Worm (Caenorhabditis elegans) whole organism, L3 larva: Measurements from ENCODE around the gene srh-112.
"Not testable (repeated sequence)": the region's sequence is repeated elsewhere in the genome, so short reads cannot be mapped to it uniquely, and the experiment has no call there.

Source experiments
- R02D3.7 ChIP-seq: fragments of 150-350 bp; optimal IDR thresholded peaks from 2 replicates; lab custom pipeline; 2014; ENCODE audit warnings: missing biosample characterization, missing genetic modification characterization
- ZK546.5 ChIP-seq: sonication (generic microtip); optimal IDR thresholded peaks from 2 replicates; lab custom pipeline; 2017; ENCODE audit warnings: missing biosample characterization, missing genetic modification characterization
- ama-1 ChIP-seq: fragments of 150-350 bp; optimal IDR thresholded peaks from 2 replicates; lab custom pipeline; 2018
- ceh-16 ChIP-seq: sonication (generic microtip); optimal IDR thresholded peaks from 2 replicates; lab custom pipeline; 2017; ENCODE audit warnings: missing biosample characterization, missing genetic modification characterization
- ceh-28 ChIP-seq: fragments of 150-350 bp; optimal IDR thresholded peaks from 2 replicates; lab custom pipeline; 2014; ENCODE audit warnings: missing biosample characterization, missing genetic modification reagents, missing genetic modification characterization
- ceh-82 ChIP-seq: fragments of 150-350 bp; optimal IDR thresholded peaks from 2 replicates; lab custom pipeline; 2014; ENCODE audit warnings: missing biosample characterization, missing genetic modification characterization
- ceh-9 ChIP-seq: sonication (generic microtip); optimal IDR thresholded peaks from 2 replicates; lab custom pipeline; 2018; ENCODE audit warnings: missing biosample characterization, missing genetic modification characterization
- daf-12 ChIP-seq: fragments of 150-350 bp; optimal IDR thresholded peaks from 2 replicates; lab custom pipeline; 2014; ENCODE audit warnings: missing biosample characterization, missing genetic modification reagents, missing genetic modification characterization
- egl-27 ChIP-seq: sonication (generic microtip); optimal IDR thresholded peaks from 4 replicates; lab custom pipeline; 2017; ENCODE audit warnings: missing biosample characterization, missing genetic modification reagents, missing genetic modification characterization
- elt-1 ChIP-seq: fragments of 150-350 bp; optimal IDR thresholded peaks from 2 replicates; lab custom pipeline; 2014; ENCODE audit warnings: missing biosample characterization, missing genetic modification characterization
- elt-2 ChIP-seq: sonication (generic microtip); optimal IDR thresholded peaks from 2 replicates; lab custom pipeline; 2016; ENCODE audit warnings: missing genetic modification reagents, mild to moderate bottlenecking, missing genetic modification characterization, missing compliant biosample characterization
- elt-3 ChIP-seq, 3 experiments: fragments of 150-350 bp in 1 of 3; sonication (generic microtip) in 2 of 3; optimal IDR thresholded peaks; 2 replicates in 2 of 3; 4 replicates in 1 of 3; lab custom pipeline; 2014 to 2017; ENCODE audit warnings: missing biosample characterization in 3 of 3, missing genetic modification characterization in 3 of 3
- eor-1 ChIP-seq, 2 experiments: fragments of 150-350 bp; optimal IDR thresholded peaks; 2 replicates each; lab custom pipeline; 2014 to 2018; ENCODE audit warnings: missing biosample characterization in 2 of 2, missing genetic modification characterization in 2 of 2
- fkh-10 ChIP-seq: sonication (generic microtip); optimal IDR thresholded peaks from 2 replicates; lab custom pipeline; 2017; ENCODE audit warnings: missing biosample characterization, missing genetic modification reagents, missing genetic modification characterization
- fkh-2 ChIP-seq: fragments of 150-350 bp; optimal IDR thresholded peaks from 2 replicates; lab custom pipeline; 2014; ENCODE audit warnings: missing biosample characterization, missing genetic modification reagents, missing genetic modification characterization
- fos-1 ChIP-seq: fragments of 150-350 bp; optimal IDR thresholded peaks from 2 replicates; lab custom pipeline; 2014; ENCODE audit warnings: missing biosample characterization, missing genetic modification characterization
- hmg-11 ChIP-seq: sonication (generic microtip); optimal IDR thresholded peaks from 2 replicates; lab custom pipeline; 2016; ENCODE audit warnings: missing genetic modification characterization, missing compliant biosample characterization
- jun-1 ChIP-seq: fragments of 150-350 bp; optimal IDR thresholded peaks from 2 replicates; lab custom pipeline; 2014; ENCODE audit warnings: missing biosample characterization, missing genetic modification reagents, missing genetic modification characterization
- nfya-1 ChIP-seq: sonication (generic microtip); optimal IDR thresholded peaks from 2 replicates; lab custom pipeline; 2017; ENCODE audit warnings: missing genetic modification characterization, mild to moderate bottlenecking, missing compliant biosample characterization, antibody characterized with exemption, moderate library complexity; ENCODE audit not compliant: insufficient read depth
- nhr-23 ChIP-seq: fragments of 150-350 bp; optimal IDR thresholded peaks from 2 replicates; lab custom pipeline; 2014; ENCODE audit warnings: missing biosample characterization, missing genetic modification reagents, missing genetic modification characterization
- nhr-25 ChIP-seq: sonication (generic microtip); optimal IDR thresholded peaks from 2 replicates; lab custom pipeline; 2017; ENCODE audit warnings: missing biosample characterization, missing genetic modification characterization
- nhr-28 ChIP-seq: fragments of 150-350 bp; optimal IDR thresholded peaks from 2 replicates; lab custom pipeline; 2014; ENCODE audit warnings: missing biosample characterization, missing genetic modification characterization
- nhr-67 ChIP-seq: fragments of 150-350 bp; optimal IDR thresholded peaks from 2 replicates; lab custom pipeline; 2014; ENCODE audit warnings: missing biosample characterization, missing genetic modification characterization
- nhr-77 ChIP-seq: fragments of 150-350 bp; optimal IDR thresholded peaks from 2 replicates; lab custom pipeline; 2014; ENCODE audit warnings: missing biosample characterization, missing genetic modification characterization
- pqm-1 ChIP-seq: fragments of 150-350 bp; optimal IDR thresholded peaks from 2 replicates; lab custom pipeline; 2017; ENCODE audit warnings: missing biosample characterization, missing genetic modification characterization, inconsistent platforms
- sea-2 ChIP-seq: fragments of 150-350 bp; sonication (generic microtip); optimal IDR thresholded peaks from 4 replicates; lab custom pipeline; 2014; ENCODE audit warnings: missing biosample characterization, missing genetic modification reagents, missing genetic modification characterization
- skn-1 ChIP-seq: fragments of 150-350 bp; optimal IDR thresholded peaks from 2 replicates; lab custom pipeline; 2014; ENCODE audit warnings: missing biosample characterization, missing genetic modification characterization
- snpc-4 ChIP-seq: fragments of 150-350 bp; optimal IDR thresholded peaks from 2 replicates; lab custom pipeline; 2014; ENCODE audit warnings: missing biosample characterization, missing genetic modification characterization
- tbx-2 ChIP-seq: sonication (generic microtip); optimal IDR thresholded peaks from 2 replicates; lab custom pipeline; 2016; ENCODE audit warnings: mild to moderate bottlenecking, missing genetic modification characterization, missing compliant biosample characterization
- unc-39 ChIP-seq: sonication (generic microtip); optimal IDR thresholded peaks from 4 replicates; lab custom pipeline; 2017; ENCODE audit warnings: missing biosample characterization, missing genetic modification characterization
- unc-62 ChIP-seq: fragments of 150-350 bp; sonication (generic microtip); optimal IDR thresholded peaks from 4 replicates; lab custom pipeline; 2014; ENCODE audit warnings: missing biosample characterization, missing genetic modification reagents, missing genetic modification characterization
- ztf-11 ChIP-seq: fragments of 150-350 bp; optimal IDR thresholded peaks from 2 replicates; lab custom pipeline; 2014; ENCODE audit warnings: missing biosample characterization, missing genetic modification characterization
- ztf-4 ChIP-seq: fragments of 150-350 bp; optimal IDR thresholded peaks from 2 replicates; lab custom pipeline; 2014; ENCODE audit warnings: missing biosample characterization, missing genetic modification characterization

Gene srh-112

DNA sequence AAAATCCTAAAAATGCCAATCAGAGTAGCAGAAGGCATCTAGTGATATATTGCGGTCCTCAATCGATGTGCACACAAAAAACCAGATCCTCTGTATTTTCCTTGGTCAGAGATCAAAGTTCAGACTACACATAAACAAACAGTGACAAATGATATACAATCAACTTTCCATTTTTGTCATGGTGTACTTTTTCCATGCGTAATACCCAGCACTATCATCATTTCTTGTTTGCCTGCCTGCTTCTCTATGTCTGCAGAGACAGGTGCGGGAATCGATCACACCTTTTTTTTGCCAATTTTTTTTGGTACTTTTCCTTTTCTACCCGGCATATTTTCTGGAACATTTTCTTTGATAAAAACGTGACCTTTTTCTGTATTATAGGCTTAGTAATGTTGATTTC, 32.2 kb upstream of the srh-112 start:
- peak; percentile 50 for TF ChIP-seq elt-2 (tag; lab: Kevin White, UChicago)
- TF ChIP-seq tbx-2, result no peak
- TF ChIP-seq ceh-9 (tag; lab: Kevin White, UChicago), result no peak
- no peak for TF ChIP-seq ceh-28 (tag; lab: Kevin White, UChicago)
- TF ChIP-seq skn-1 (tag; lab: Kevin White, UChicago), result peak; percentile 72
- peak; percentile 14 for TF ChIP-seq pqm-1

DNA sequence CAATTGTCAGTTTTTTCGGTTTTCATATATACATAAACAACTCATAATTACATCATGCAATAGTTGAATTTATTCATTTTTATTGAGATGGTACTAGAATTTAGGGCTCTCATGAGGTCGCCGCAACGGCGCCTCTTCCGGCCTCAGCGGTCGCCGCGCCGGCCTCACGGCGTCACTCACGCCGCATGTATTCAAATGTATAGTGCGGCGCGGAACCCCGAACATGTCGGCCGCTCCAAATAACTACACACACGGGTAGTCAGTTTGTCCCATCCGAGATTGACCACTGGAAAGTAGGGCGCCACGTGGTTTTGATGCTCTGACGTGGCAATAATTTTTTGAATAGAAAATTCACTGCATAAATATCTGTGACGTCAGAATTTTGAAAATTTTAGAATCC, 31.6 kb upstream of the srh-112 start:
- TF ChIP-seq nhr-67 (tag; lab: Kevin White, UChicago), result no peak
- TF ChIP-seq jun-1, result no peak
- no peak for TF ChIP-seq ceh-28 (tag; lab: Kevin White, UChicago)
- no peak for TF ChIP-seq elt-1 (tag; lab: Kevin White, UChicago)
- TF ChIP-seq eor-1 (tag; optimal IDR thresholded peaks at IDR 0.05; lab: Kevin White, UChicago), result no peak
- no peak for TF ChIP-seq unc-62 (GFP tag; lab: Kevin White, UChicago)
- TF ChIP-seq nhr-28 (tag; lab: Kevin White, UChicago), result no peak
- TF ChIP-seq ceh-9 (tag; lab: Kevin White, UChicago), result no peak
- no peak for TF ChIP-seq fos-1 (tag; lab: Kevin White, UChicago)
- no peak for TF ChIP-seq hmg-11 (tag; lab: Kevin White, UChicago)
- no peak for TF ChIP-seq ceh-16 (tag; lab: Kevin White, UChicago)
- TF ChIP-seq skn-1 (tag; lab: Kevin White, UChicago), result no peak
- no peak for TF ChIP-seq tbx-2
- TF ChIP-seq nhr-23 (tag; lab: Kevin White, UChicago), result no peak

DNA sequence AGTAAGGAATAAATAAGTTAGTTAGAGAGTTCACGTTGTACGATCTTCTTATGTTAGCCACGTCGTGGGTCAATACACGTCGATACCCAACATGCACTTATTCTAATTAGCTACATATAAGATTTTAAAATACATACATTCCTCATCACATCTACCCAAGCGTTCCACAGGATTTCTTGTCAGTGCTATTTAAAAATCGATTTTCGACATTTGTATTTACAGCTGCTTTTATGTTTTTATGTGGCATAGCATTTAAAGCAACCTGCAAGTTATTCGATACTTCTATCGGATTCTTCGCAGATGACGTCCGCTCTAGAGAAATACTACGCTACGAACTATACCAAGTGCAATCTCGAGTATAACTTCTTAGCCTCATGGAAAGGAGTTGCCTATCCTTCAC, 29.4 kb upstream of the srh-112 start, which contains the start of gene srh-115:
srh-115 (plus strand) TSS at position 301 of the 400 bp plus-strand sequence.
- TF ChIP-seq daf-12 (no peak), unc-62 (GFP tag; lab: Kevin White, UChicago) (no peak), elt-2 (tag; lab: Kevin White, UChicago) (no peak), ztf-11 (no peak), nhr-23 (tag; lab: Kevin White, UChicago) (no peak), hmg-11 (tag; lab: Kevin White, UChicago) (no peak), egl-27 (tag; lab: Kevin White, UChicago) (no peak), nfya-1 (tag; lab: Kevin White, UChicago) (no peak), nhr-67 (tag; lab: Kevin White, UChicago) (no peak)

DNA sequence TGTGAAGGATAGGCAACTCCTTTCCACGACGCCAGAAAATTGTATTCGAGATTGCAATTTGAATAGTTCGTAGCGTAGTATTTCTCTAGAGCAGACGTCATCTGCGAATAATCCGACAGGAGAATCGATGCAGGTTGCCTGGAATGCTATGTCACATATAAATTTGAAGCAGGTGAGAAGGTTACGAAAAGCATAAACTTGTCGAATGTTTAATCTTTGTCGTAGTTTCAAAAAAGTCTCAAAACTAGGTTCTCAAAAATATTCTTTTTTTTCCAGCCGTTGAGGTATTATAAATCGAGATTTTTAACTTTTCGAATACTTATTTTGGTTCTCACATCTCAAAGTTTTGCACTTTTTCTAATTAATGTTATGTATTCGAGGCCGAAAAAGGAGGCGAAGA, 29.0 kb upstream of the srh-112 start, which contains the start of gene srh-116:
srh-116 (minus strand) TSS at position 101 of the 400 bp plus-strand sequence.
- TF ChIP-seq fkh-2 (tag; lab: Kevin White, UChicago); nhr-25 (tag; lab: Kevin White, UChicago); pqm-1: not testable (repeated sequence)

DNA sequence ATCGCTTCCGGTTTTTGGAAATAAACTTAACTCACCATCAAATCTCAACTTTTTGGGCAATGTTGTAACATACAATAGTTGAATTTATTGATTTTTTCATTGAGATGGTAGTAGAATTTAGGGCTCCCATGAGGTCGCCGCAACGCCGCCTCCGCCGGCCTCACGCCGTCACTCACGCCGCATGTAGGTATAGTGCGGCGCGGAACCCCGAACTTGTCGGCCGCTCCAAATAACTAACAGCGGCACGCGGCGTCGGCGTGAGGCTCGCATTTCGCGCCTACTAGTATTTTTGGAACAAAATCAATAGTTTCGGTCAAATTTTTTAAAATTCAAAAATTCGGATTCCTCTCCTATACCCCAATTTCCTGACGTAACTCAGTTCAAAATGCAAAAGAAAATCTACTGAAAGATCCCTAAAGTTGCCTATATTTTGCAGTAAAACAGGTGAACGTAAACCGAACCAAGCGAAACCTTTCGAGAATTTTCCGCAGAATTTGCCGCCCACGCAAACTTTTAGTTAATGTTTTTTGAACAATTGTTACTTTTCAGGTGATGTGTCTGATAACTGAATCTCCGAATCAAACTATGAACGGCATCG, 25.4 kb upstream of the srh-112 start, which contains the start of gene Y61B8A.6:
Y61B8A.6 (plus strand) TSS at position 548 of the 598 bp plus-strand sequence.
- TF ChIP-seq ztf-4 (tag; lab: Kevin White, UChicago), result no peak
- no peak for TF ChIP-seq pqm-1
- no peak for TF ChIP-seq elt-3 (tag; optimal IDR thresholded peaks at IDR 0.05; lab: Kevin White, UChicago)
- TF ChIP-seq nhr-77 (tag; lab: Kevin White, UChicago), result no peak
- no peak for TF ChIP-seq ceh-28 (tag; lab: Kevin White, UChicago)
- no peak for TF ChIP-seq ceh-82
- no peak for TF ChIP-seq sea-2 (GFP tag; lab: Kevin White, UChicago)
- no peak for TF ChIP-seq tbx-2
- no peak for TF ChIP-seq fkh-10 (GFP tag; lab: Kevin White, UChicago)
- no peak for TF ChIP-seq R02D3.7 (tag; lab: Kevin White, UChicago)
- no peak for TF ChIP-seq hmg-11 (tag; lab: Kevin White, UChicago)
- TF ChIP-seq unc-39 (tag; lab: Kevin White, UChicago), result no peak
- TF ChIP-seq nhr-28 (tag; lab: Kevin White, UChicago), result no peak
- TF ChIP-seq snpc-4 (tag; lab: Kevin White, UChicago), result no peak
- TF ChIP-seq ama-1 (lab: Kevin White, UChicago), result no peak
- no peak for TF ChIP-seq fos-1 (tag; lab: Kevin White, UChicago)
- TF ChIP-seq ZK546.5 (tag; lab: Kevin White, UChicago), result no peak
